Fruit fly (Drosophila melanogaster): ENCODE results near the gene Tektin-C.

Gene Tektin-C

dm6 chr3L:5838295-5838694 is 42.0 kb upstream of the Tektin-C start (continued):
- TF ChIP-seq CG2678 (tag; optimal IDR thresholded peaks at IDR 0.05) (peak; percentile 30), CG4282 (GFP tag; optimal IDR thresholded peaks at IDR 0.05) (no peak), CG4707 (GFP tag; optimal IDR thresholded peaks at IDR 0.05) (no peak), vfl (GFP tag; optimal IDR thresholded peaks at IDR 0.05) (no peak), fd96Cb (tag; optimal IDR thresholded peaks at IDR 0.05) (peak; percentile 15), Bgb (GFP tag; IDR thresholded peaks at IDR 0.05; ENCODE audit: partially characterized antibody) (no peak), sd (tag; optimal IDR thresholded peaks at IDR 0.05) (peak; percentile 39), row (GFP tag; IDR thresholded peaks at IDR 0.05) (peak; percentile 51), Hmx (GFP tag; optimal IDR thresholded peaks at IDR 0.05) (no peak), zfh1 (GFP tag; IDR thresholded peaks at IDR 0.05) (no peak), Dek (tag; optimal IDR thresholded peaks at IDR 0.05) (no peak), CG12659 (GFP tag; optimal IDR thresholded peaks at IDR 0.05) (no peak), Six4 (GFP tag; optimal IDR thresholded peaks at IDR 0.05) (no peak), CG14667 (GFP tag; IDR thresholded peaks at IDR 0.05) (no peak), shn (GFP tag; optimal IDR thresholded peaks at IDR 0.05) (no peak), amos (GFP tag; IDR thresholded peaks at IDR 0.05; ENCODE audit: partially characterized antibody) (no peak), CG15601 (tag; optimal IDR thresholded peaks at IDR 0.05) (no peak), fu2 (GFP tag; optimal IDR thresholded peaks at IDR 0.05) (no peak), psq (GFP tag; optimal IDR thresholded peaks at IDR 0.05) (no peak), btn (GFP tag; optimal IDR thresholded peaks at IDR 0.05) (no peak), Hr3 (GFP tag; optimal IDR thresholded peaks at IDR 0.05) (no peak), Sry-β (GFP tag; optimal IDR thresholded peaks at IDR 0.05) (no peak), CG14860 (GFP tag; IDR thresholded peaks at IDR 0.05; ENCODE audit: partially characterized antibody) (no peak), dpn (GFP tag; optimal IDR thresholded peaks at IDR 0.05) (no peak), YL-1 (GFP tag; optimal IDR thresholded peaks at IDR 0.05) (no peak), CTCF (GFP tag; optimal IDR thresholded peaks at IDR 0.05) (no peak), danr (GFP tag; IDR thresholded peaks at IDR 0.05) (no peak), ems (GFP tag; optimal IDR thresholded peaks at IDR 0.05) (no peak), NK7.1 (GFP tag; optimal IDR thresholded peaks at IDR 0.05) (no peak), ranshi (GFP tag; IDR thresholded peaks at IDR 0.05) (peak; percentile 34; the same call in 1 of the 2 replicates), emc (GFP tag; optimal IDR thresholded peaks at IDR 0.05) (no peak), CHES-1-like (GFP tag; optimal IDR thresholded peaks at IDR 0.05) (no peak), Dip3 (GFP tag; optimal IDR thresholded peaks at IDR 0.05) (no peak), CG3838 (GFP tag; optimal IDR thresholded peaks at IDR 0.05) (no peak), CG2202 (tag; optimal IDR thresholded peaks at IDR 0.05) (no peak), kni (GFP tag; optimal IDR thresholded peaks at IDR 0.05) (no peak), GATAe (GFP tag; conservative IDR thresholded peaks at IDR 0.05) (no peak), CG32772 (GFP tag; IDR thresholded peaks at IDR 0.05) (no peak), CkIIα-i1 (GFP tag; IDR thresholded peaks at IDR 0.05) (no peak), bbx (GFP tag; IDR thresholded peaks at IDR 0.05; ENCODE audit: partially characterized antibody) (no peak), CG6175 (GFP tag; IDR thresholded peaks at IDR 0.05) (peak; percentile 72; the same call in 2 of the 3 replicates), CG11696 (GFP tag; IDR thresholded peaks at IDR 0.05) (no peak), chm (GFP tag; IDR thresholded peaks at IDR 0.05) (no peak), tna (GFP tag; IDR thresholded peaks at IDR 0.05; ENCODE audit: partially characterized antibody) (no peak), CG11504 (tag; optimal IDR thresholded peaks at IDR 0.05) (peak; percentile 51), Abd-B (GFP tag; optimal IDR thresholded peaks at IDR 0.05) (no peak), slp2 (GFP tag; optimal IDR thresholded peaks at IDR 0.05) (no peak), CG31365 (tag; optimal IDR thresholded peaks at IDR 0.05) (no peak), repo (GFP tag; optimal IDR thresholded peaks at IDR 0.05) (no peak), CG7745 (tag; optimal IDR thresholded peaks at IDR 0.05) (no peak), Oli (tag; optimal IDR thresholded peaks at IDR 0.05) (no peak), NFAT (GFP tag; IDR thresholded peaks at IDR 0.05) (0 out of 2 replicates have a peak, but pooled peaks have one; percentile 17)

Data from whole organism, embryonic.